Worm (Caenorhabditis elegans) whole organism, L3 larva: Measurements from ENCODE around the gene eppl-1.

ENCODE experiments used
- R02D3.7 ChIP-seq: fragments of 150-350 bp; optimal IDR thresholded peaks from 2 replicates; lab custom pipeline; 2014; ENCODE audit warnings: missing biosample characterization, missing genetic modification characterization
- aly-2 ChIP-seq: fragments of 150-350 bp; optimal IDR thresholded peaks from 2 replicates; lab custom pipeline; 2014; ENCODE audit warnings: missing biosample characterization, missing genetic modification characterization
- ama-1 ChIP-seq: fragments of 150-350 bp; optimal IDR thresholded peaks from 2 replicates; lab custom pipeline; 2018
- ceh-16 ChIP-seq: sonication (generic microtip); optimal IDR thresholded peaks from 2 replicates; lab custom pipeline; 2017; ENCODE audit warnings: missing biosample characterization, missing genetic modification characterization
- ceh-82 ChIP-seq: fragments of 150-350 bp; optimal IDR thresholded peaks from 2 replicates; lab custom pipeline; 2014; ENCODE audit warnings: missing biosample characterization, missing genetic modification characterization
- ceh-9 ChIP-seq: sonication (generic microtip); optimal IDR thresholded peaks from 2 replicates; lab custom pipeline; 2018; ENCODE audit warnings: missing biosample characterization, missing genetic modification characterization
- elt-1 ChIP-seq: fragments of 150-350 bp; optimal IDR thresholded peaks from 2 replicates; lab custom pipeline; 2014; ENCODE audit warnings: missing biosample characterization, missing genetic modification characterization
- elt-2 ChIP-seq: sonication (generic microtip); optimal IDR thresholded peaks from 2 replicates; lab custom pipeline; 2016; ENCODE audit warnings: missing genetic modification reagents, mild to moderate bottlenecking, missing genetic modification characterization, missing compliant biosample characterization
- elt-3 ChIP-seq, 3 experiments: fragments of 150-350 bp in 1 of 3; sonication (generic microtip) in 2 of 3; optimal IDR thresholded peaks; 2 replicates in 2 of 3; 4 replicates in 1 of 3; lab custom pipeline; 2014 to 2017; ENCODE audit warnings: missing biosample characterization in 3 of 3, missing genetic modification characterization in 3 of 3
- eor-1 ChIP-seq, 2 experiments: fragments of 150-350 bp; optimal IDR thresholded peaks; 2 replicates each; lab custom pipeline; 2014 to 2018; ENCODE audit warnings: missing biosample characterization in 2 of 2, missing genetic modification characterization in 2 of 2
- fkh-10 ChIP-seq: sonication (generic microtip); optimal IDR thresholded peaks from 2 replicates; lab custom pipeline; 2017; ENCODE audit warnings: missing biosample characterization, missing genetic modification reagents, missing genetic modification characterization
- fkh-2 ChIP-seq: fragments of 150-350 bp; optimal IDR thresholded peaks from 2 replicates; lab custom pipeline; 2014; ENCODE audit warnings: missing biosample characterization, missing genetic modification reagents, missing genetic modification characterization
- hmg-11 ChIP-seq: sonication (generic microtip); optimal IDR thresholded peaks from 2 replicates; lab custom pipeline; 2016; ENCODE audit warnings: missing genetic modification characterization, missing compliant biosample characterization
- jun-1 ChIP-seq: fragments of 150-350 bp; optimal IDR thresholded peaks from 2 replicates; lab custom pipeline; 2014; ENCODE audit warnings: missing biosample characterization, missing genetic modification reagents, missing genetic modification characterization
- lin-15B ChIP-seq: fragments of 150-350 bp; optimal IDR thresholded peaks from 2 replicates; lab custom pipeline; 2014; ENCODE audit warnings: missing biosample characterization, missing genetic modification characterization
- lsy-12 ChIP-seq: sonication (generic microtip); optimal IDR thresholded peaks from 2 replicates; lab custom pipeline; 2016; ENCODE audit warnings: mild to moderate bottlenecking, missing genetic modification characterization, missing compliant biosample characterization
- mdl-1 ChIP-seq: fragments of 150-350 bp; optimal IDR thresholded peaks from 2 replicates; lab custom pipeline; 2014; ENCODE audit warnings: missing biosample characterization, missing genetic modification characterization
- mml-1 ChIP-seq: fragments of 150-350 bp; sonication (generic microtip); optimal IDR thresholded peaks from 3 replicates; lab custom pipeline; 2014; ENCODE audit warnings: missing biosample characterization, missing genetic modification characterization
- nfya-1 ChIP-seq: sonication (generic microtip); optimal IDR thresholded peaks from 2 replicates; lab custom pipeline; 2017; ENCODE audit warnings: missing genetic modification characterization, mild to moderate bottlenecking, missing compliant biosample characterization, antibody characterized with exemption, moderate library complexity; ENCODE audit not compliant: insufficient read depth
- nhr-11 ChIP-seq: fragments of 150-350 bp; optimal IDR thresholded peaks from 2 replicates; lab custom pipeline; 2014; ENCODE audit warnings: missing biosample characterization, missing genetic modification characterization
- nhr-12 ChIP-seq: fragments of 150-350 bp; optimal IDR thresholded peaks from 2 replicates; lab custom pipeline; 2014; ENCODE audit warnings: missing biosample characterization, missing genetic modification characterization
- nhr-23 ChIP-seq: fragments of 150-350 bp; optimal IDR thresholded peaks from 2 replicates; lab custom pipeline; 2014; ENCODE audit warnings: missing biosample characterization, missing genetic modification reagents, missing genetic modification characterization
- nhr-237 ChIP-seq: fragments of 150-350 bp; optimal IDR thresholded peaks from 2 replicates; lab custom pipeline; 2014; ENCODE audit warnings: missing biosample characterization, missing genetic modification characterization
- nhr-28 ChIP-seq: fragments of 150-350 bp; optimal IDR thresholded peaks from 2 replicates; lab custom pipeline; 2014; ENCODE audit warnings: missing biosample characterization, missing genetic modification characterization
- nhr-43 ChIP-seq: sonication (generic microtip); optimal IDR thresholded peaks from 2 replicates; lab custom pipeline; 2016; ENCODE audit warnings: mild to moderate bottlenecking, missing genetic modification characterization, missing compliant biosample characterization; ENCODE audit not compliant: poor library complexity, severe bottlenecking
- nhr-67 ChIP-seq: fragments of 150-350 bp; optimal IDR thresholded peaks from 2 replicates; lab custom pipeline; 2014; ENCODE audit warnings: missing biosample characterization, missing genetic modification characterization
- nhr-76 ChIP-seq: fragments of 150-350 bp; sonication (generic microtip); optimal IDR thresholded peaks from 5 replicates; lab custom pipeline; 2014; ENCODE audit warnings: missing biosample characterization, missing genetic modification characterization
- pha-4 ChIP-seq: fragments of 150-350 bp; optimal IDR thresholded peaks from 2 replicates; lab custom pipeline; 2014; ENCODE audit warnings: missing biosample characterization, missing genetic modification reagents, missing genetic modification characterization
- pqm-1 ChIP-seq: fragments of 150-350 bp; optimal IDR thresholded peaks from 2 replicates; lab custom pipeline; 2017; ENCODE audit warnings: missing biosample characterization, missing genetic modification characterization, inconsistent platforms
- sea-2 ChIP-seq: fragments of 150-350 bp; sonication (generic microtip); optimal IDR thresholded peaks from 4 replicates; lab custom pipeline; 2014; ENCODE audit warnings: missing biosample characterization, missing genetic modification reagents, missing genetic modification characterization
- snpc-4 ChIP-seq: fragments of 150-350 bp; optimal IDR thresholded peaks from 2 replicates; lab custom pipeline; 2014; ENCODE audit warnings: missing biosample characterization, missing genetic modification characterization
- tbx-2 ChIP-seq: sonication (generic microtip); optimal IDR thresholded peaks from 2 replicates; lab custom pipeline; 2016; ENCODE audit warnings: mild to moderate bottlenecking, missing genetic modification characterization, missing compliant biosample characterization
- unc-39 ChIP-seq: sonication (generic microtip); optimal IDR thresholded peaks from 4 replicates; lab custom pipeline; 2017; ENCODE audit warnings: missing biosample characterization, missing genetic modification characterization
- zag-1 ChIP-seq: fragments of 150-350 bp; optimal IDR thresholded peaks from 2 replicates; lab custom pipeline; 2014; ENCODE audit warnings: missing biosample characterization, missing genetic modification characterization
- ztf-11 ChIP-seq: fragments of 150-350 bp; optimal IDR thresholded peaks from 2 replicates; lab custom pipeline; 2014; ENCODE audit warnings: missing biosample characterization, missing genetic modification characterization

Gene eppl-1

DNA sequence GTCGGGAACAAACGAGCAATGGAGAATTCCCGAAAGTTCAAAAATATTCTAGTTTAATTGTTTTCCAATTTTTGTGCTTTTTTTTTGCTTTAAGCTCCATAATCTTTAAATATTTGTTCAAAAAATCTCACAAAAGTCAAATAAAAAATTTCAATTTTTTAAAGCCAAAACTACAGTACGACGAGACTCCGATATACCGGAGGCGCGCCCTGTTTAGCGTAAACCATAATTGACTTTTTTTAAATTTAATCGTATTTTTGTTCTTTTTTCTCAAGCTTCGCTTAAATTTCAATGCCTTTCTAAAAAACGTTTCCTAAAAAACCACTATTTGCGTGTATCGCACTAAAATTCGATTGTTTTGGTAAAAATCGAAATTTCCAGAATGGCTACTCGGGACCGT is 5.3 kb upstream of the eppl-1 start, which contains the start of gene syx-4:
syx-4 (plus strand) TSS at position 382 of the 400 bp plus-strand sequence.
- TF ChIP-seq sea-2 (GFP tag; lab: Kevin White, UChicago), result no peak
- no peak for TF ChIP-seq nhr-11 (tag; lab: Kevin White, UChicago)
- no peak for TF ChIP-seq nhr-237
- no peak for TF ChIP-seq ceh-9
- TF ChIP-seq eor-1 (tag; optimal IDR thresholded peaks at IDR 0.05; lab: Kevin White, UChicago), result no peak
- no peak for TF ChIP-seq nfya-1 (tag; lab: Kevin White, UChicago)
- TF ChIP-seq pqm-1 (tag; lab: Kevin White, UChicago), result no peak
- no peak for TF ChIP-seq lin-15B
- no peak for TF ChIP-seq ceh-16 (tag; lab: Kevin White, UChicago)
- no peak for TF ChIP-seq fkh-2
- TF ChIP-seq mdl-1 (tag; lab: Kevin White, UChicago), result no peak
- TF ChIP-seq ceh-82 (tag; lab: Kevin White, UChicago), result no peak
- TF ChIP-seq elt-1, result no peak
- TF ChIP-seq lsy-12, result no peak
- no peak for TF ChIP-seq tbx-2 (tag; lab: Kevin White, UChicago)
- TF ChIP-seq fkh-10 (GFP tag; lab: Kevin White, UChicago), result no peak
- no peak for TF ChIP-seq pha-4 (tag; lab: Kevin White, UChicago)
- TF ChIP-seq aly-2 (tag; lab: Kevin White, UChicago), result no peak
- TF ChIP-seq mml-1 (tag; lab: Kevin White, UChicago), result no peak
- TF ChIP-seq jun-1 (tag; lab: Kevin White, UChicago), result no peak

DNA sequence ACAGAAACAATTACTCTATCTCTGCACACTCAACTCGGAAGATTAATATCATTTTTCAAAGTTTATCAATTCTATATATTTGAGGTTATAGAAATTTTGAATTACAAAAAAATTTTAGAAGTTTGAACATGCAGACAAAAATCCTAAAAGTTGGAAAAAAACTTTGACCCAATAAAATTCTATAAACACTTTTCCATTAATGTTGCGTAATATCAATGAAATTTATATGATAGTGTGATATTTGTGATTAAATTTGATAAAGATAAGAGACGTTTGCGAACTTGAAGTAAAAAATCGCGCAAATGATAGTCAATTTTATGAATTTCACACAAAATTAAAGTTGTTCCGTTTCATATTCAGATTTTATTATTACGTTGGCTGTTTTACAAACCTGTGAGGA is 2.5 kb upstream of the eppl-1 start:
- TF ChIP-seq unc-39 (tag; lab: Kevin White, UChicago) (no peak), elt-2 (tag; lab: Kevin White, UChicago) (peak; percentile 75), pqm-1 (tag; lab: Kevin White, UChicago) (peak; percentile 35)

DNA sequence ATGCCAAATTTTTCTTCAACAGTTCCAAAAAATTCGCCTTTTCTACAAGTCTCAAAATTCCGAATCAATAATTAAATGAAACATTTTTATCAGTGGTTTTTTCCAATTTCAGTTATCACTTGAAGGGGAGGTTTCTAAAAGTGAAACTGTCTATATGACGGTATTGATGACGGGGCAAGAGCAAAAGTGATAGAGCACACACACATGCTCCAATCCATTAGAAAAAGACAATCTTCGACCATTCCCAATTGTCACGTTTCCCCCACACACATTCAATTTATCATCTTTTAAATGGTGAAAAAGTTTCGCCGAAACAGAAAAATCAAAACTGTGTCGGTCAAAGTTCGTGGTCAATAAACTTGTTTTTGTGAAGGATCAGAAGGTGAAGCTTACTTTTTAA is 1.6 kb upstream of the eppl-1 start:
- no peak for TF ChIP-seq ceh-16 (tag; lab: Kevin White, UChicago)
- peak; percentile 85 for TF ChIP-seq pqm-1 (tag; lab: Kevin White, UChicago)
- peak; percentile 59 for TF ChIP-seq jun-1 (tag; lab: Kevin White, UChicago)
- TF ChIP-seq elt-2 (tag; lab: Kevin White, UChicago), result peak; percentile 97
- TF ChIP-seq pha-4 (tag; lab: Kevin White, UChicago), result peak; percentile 33

DNA sequence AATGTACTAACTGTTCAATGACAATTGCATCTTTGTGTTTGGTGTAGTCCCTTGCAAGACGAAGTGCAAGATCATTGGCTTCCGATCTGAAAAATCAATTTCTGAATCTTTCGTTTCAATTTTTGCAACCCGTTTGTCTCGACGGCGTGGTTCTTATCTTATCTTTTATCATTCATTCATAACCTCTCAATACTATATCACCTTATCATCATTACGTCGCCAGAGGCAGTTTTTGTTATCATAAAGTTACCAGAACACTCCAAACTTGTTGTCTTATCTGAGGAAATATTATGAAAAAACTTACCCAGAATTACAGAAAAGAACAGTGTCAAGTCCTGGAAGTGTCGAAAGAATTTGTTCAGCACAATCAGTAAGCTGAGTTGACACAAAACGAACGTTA is 1.0 kb downstream of the eppl-1 start:
- no peak for TF ChIP-seq mdl-1 (tag; lab: Kevin White, UChicago)
- peak; percentile 33 for TF ChIP-seq nhr-23 (tag; lab: Kevin White, UChicago)
- TF ChIP-seq nhr-11 (tag; lab: Kevin White, UChicago), result no peak
- TF ChIP-seq lsy-12, result no peak
- TF ChIP-seq hmg-11 (tag; lab: Kevin White, UChicago), result no peak
- TF ChIP-seq elt-3 (tag; optimal IDR thresholded peaks at IDR 0.05; lab: Kevin White, UChicago), result peak in 2 of 3 experiments; percentile 40 to 88
- no peak for TF ChIP-seq mml-1 (tag; lab: Kevin White, UChicago)
- no peak for TF ChIP-seq ceh-9
- TF ChIP-seq nhr-12 (tag; lab: Kevin White, UChicago), result no peak
- TF ChIP-seq nhr-43, result no peak
- TF ChIP-seq nfya-1 (tag; lab: Kevin White, UChicago), result no peak
- TF ChIP-seq eor-1 (tag; optimal IDR thresholded peaks at IDR 0.05; lab: Kevin White, UChicago), result no peak
- TF ChIP-seq pqm-1 (tag; lab: Kevin White, UChicago), result peak; percentile 68
- TF ChIP-seq elt-2 (tag; lab: Kevin White, UChicago), result peak; percentile 94
- no peak for TF ChIP-seq nhr-76 (tag; lab: Kevin White, UChicago)
- TF ChIP-seq pha-4 (tag; lab: Kevin White, UChicago), result peak; percentile 35
- TF ChIP-seq tbx-2 (tag; lab: Kevin White, UChicago), result no peak
- no peak for TF ChIP-seq ztf-11 (tag; lab: Kevin White, UChicago)
- no peak for TF ChIP-seq unc-39 (tag; lab: Kevin White, UChicago)
- peak; percentile 64 for TF ChIP-seq jun-1 (tag; lab: Kevin White, UChicago)
- TF ChIP-seq snpc-4, result no peak
- no peak for TF ChIP-seq sea-2 (GFP tag; lab: Kevin White, UChicago)
- no peak for TF ChIP-seq ama-1 (lab: Kevin White, UChicago)

DNA sequence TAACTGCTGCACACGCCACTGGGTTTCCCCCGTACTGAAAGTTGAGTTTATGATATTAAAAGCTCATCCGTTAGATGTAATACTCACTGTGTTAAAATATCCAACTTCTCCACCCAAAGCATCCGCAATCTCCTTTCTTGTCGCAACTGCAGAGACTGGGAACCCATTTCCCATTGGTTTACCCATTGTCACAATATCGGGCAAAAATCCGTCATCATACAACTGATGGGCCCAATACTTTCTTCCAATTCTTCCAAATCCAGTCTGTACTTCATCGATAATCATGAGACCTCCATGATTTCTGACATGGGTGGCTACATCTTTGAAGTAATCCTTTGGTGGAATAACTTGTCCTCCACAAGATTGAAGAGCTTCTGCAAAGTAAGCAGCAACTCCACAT is 1.7 kb downstream of the eppl-1 start:
- TF ChIP-seq nhr-11 (tag; lab: Kevin White, UChicago), result no peak
- TF ChIP-seq nhr-23 (tag; lab: Kevin White, UChicago), result no peak
- no peak for TF ChIP-seq sea-2 (GFP tag; lab: Kevin White, UChicago)
- TF ChIP-seq tbx-2 (tag; lab: Kevin White, UChicago), result no peak
- no peak for TF ChIP-seq nhr-28 (tag; lab: Kevin White, UChicago)
- no peak for TF ChIP-seq nhr-67 (tag; lab: Kevin White, UChicago)
- no peak for TF ChIP-seq zag-1 (tag; lab: Kevin White, UChicago)
- TF ChIP-seq R02D3.7 (tag; lab: Kevin White, UChicago), result no peak
